Worm (Caenorhabditis elegans): Measurements from ENCODE around the gene glod-4.

The glod-4 gene

ce11 chrIII:4196301-4196987, 43.0 kb downstream of the glod-4 start (continued):
- TF ChIP-seq ceh-14 (tag; optimal IDR thresholded peaks at IDR 0.05) (peak; percentile 19), tbx-7 (tag; optimal IDR thresholded peaks at IDR 0.05) (peak; percentile 69), unc-42 (tag; optimal IDR thresholded peaks at IDR 0.05) (peak; percentile 47), elt-2 (tag; optimal IDR thresholded peaks at IDR 0.05) (peak; percentile 34), ets-4 (tag; optimal IDR thresholded peaks at IDR 0.05) (peak; percentile 71), ceh-19 (GFP tag; optimal IDR thresholded peaks at IDR 0.05) (no peak), F13H6.1 (tag; optimal IDR thresholded peaks at IDR 0.05) (peak; percentile 41)

DNA sequence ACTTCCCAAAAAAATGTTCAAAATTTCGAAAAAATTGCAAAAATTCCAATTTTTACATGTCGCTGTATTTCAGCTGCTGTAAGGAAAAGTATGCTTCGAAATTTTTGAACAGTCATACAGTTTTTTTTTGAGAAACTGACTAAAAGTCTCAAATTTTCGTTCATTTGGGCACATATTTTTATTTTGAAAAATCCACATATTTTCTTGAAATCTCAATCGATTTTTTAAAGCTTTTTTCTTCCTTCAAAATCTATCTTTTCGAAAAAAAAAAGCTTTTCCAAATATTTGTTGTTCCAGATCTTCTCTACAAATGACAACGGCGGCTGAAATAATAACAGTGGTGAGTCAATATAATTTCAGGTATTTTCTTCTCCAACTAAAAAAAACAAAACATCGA, 43.6 kb downstream of the glod-4 start, which contains the start of gene asd-1:
asd-1 (plus strand) TSS at position 298 of the 397 bp plus-strand sequence.
- TF ChIP-seq unc-42 (tag; optimal IDR thresholded peaks at IDR 0.05) (no peak), unc-3 (GFP tag; conservative IDR thresholded peaks at IDR 0.05) (no peak), unc-3 (tag; optimal IDR thresholded peaks at IDR 0.05) (no peak), C38D4.7 (GFP tag; optimal IDR thresholded peaks at IDR 0.05) (no peak), unc-86 (tag; optimal IDR thresholded peaks at IDR 0.05) (no peak), ahr-1 (tag; optimal IDR thresholded peaks at IDR 0.05) (no peak)

- TF ChIP-seq unc-86 (tag; optimal IDR thresholded peaks at IDR 0.05): no peak
- TF ChIP-seq ahr-1 (tag; optimal IDR thresholded peaks at IDR 0.05): no peak
- TF ChIP-seq sox-4 (tag; optimal IDR thresholded peaks at IDR 0.05): no peak
- no peak for TF ChIP-seq hlh-30 (tag; optimal IDR thresholded peaks at IDR 0.05; ENCODE audit: insufficient read depth)
- TF ChIP-seq pros-1 (tag; optimal IDR thresholded peaks at IDR 0.05): no peak
- no peak for TF ChIP-seq lim-6 (tag; optimal IDR thresholded peaks at IDR 0.05)
- no peak for TF ChIP-seq pqm-1 (tag; optimal IDR thresholded peaks at IDR 0.05)
Measured at ce11 chrIII:4204072-4204471, 50.7 kb downstream of the glod-4 start, which contains the start of the genes pelo-1 and R74.7. Gene pelo-1 (minus strand): TSS chrIII:4204222. Gene R74.7 (plus strand): TSS chrIII:4204429.
